Worm (Caenorhabditis elegans) whole organism, late embryonic: ENCODE data around the gene daf-37.

Experiments
- ets-4 ChIP-seq: sonication (generic microtip); optimal IDR thresholded peaks from 2 replicates; lab custom pipeline; 2016; ENCODE audit warnings: missing genetic modification characterization, missing compliant biosample characterization
- fkh-10 ChIP-seq: fragments of 150-350 bp; optimal IDR thresholded peaks from 2 replicates; lab custom pipeline; 2014; ENCODE audit warnings: missing biosample characterization, missing genetic modification reagents, missing genetic modification characterization
- gmeb-2 ChIP-seq: sonication (generic microtip); optimal IDR thresholded peaks from 2 replicates; lab custom pipeline; 2016; ENCODE audit warnings: missing genetic modification characterization, inconsistent platforms, missing compliant biosample characterization
- hlh-30 ChIP-seq: sonication (generic microtip); optimal IDR thresholded peaks from 2 replicates; lab custom pipeline; 2017; ENCODE audit warnings: antibody characterized with exemption, missing genetic modification characterization, missing compliant biosample characterization; ENCODE audit not compliant: insufficient read depth
- lin-11 ChIP-seq: fragments of 200-800 bp; sonication (Bioruptor generic); optimal IDR thresholded peaks from 2 replicates; lab custom pipeline; 2018; ENCODE audit warnings: mild to moderate bottlenecking, missing genetic modification characterization, missing compliant biosample characterization
- syd-9 ChIP-seq: sonication (generic microtip); optimal IDR thresholded peaks from 2 replicates; lab custom pipeline; 2016; ENCODE audit warnings: mild to moderate bottlenecking, missing genetic modification characterization, moderate library complexity, missing compliant biosample characterization

ce11 chrII:6179531-6179930 is 28.5 kb downstream of the daf-37 start, which contains the start of gene F40H3.1:
- no peak for TF ChIP-seq ets-4 (tag; lab: Kevin White, UChicago)
- TF ChIP-seq lin-11 (tag; lab: Kevin White, UChicago) = no peak
- no peak for TF ChIP-seq syd-9 (tag; lab: Kevin White, UChicago)
- TF ChIP-seq hlh-30 (tag; lab: Kevin White, UChicago) = no peak
- no peak for TF ChIP-seq fkh-10
- no peak for TF ChIP-seq gmeb-2 (tag; lab: Kevin White, UChicago)
